Worm (Caenorhabditis elegans): ENCODE measurements around the gene C37C3.9.

DNA sequence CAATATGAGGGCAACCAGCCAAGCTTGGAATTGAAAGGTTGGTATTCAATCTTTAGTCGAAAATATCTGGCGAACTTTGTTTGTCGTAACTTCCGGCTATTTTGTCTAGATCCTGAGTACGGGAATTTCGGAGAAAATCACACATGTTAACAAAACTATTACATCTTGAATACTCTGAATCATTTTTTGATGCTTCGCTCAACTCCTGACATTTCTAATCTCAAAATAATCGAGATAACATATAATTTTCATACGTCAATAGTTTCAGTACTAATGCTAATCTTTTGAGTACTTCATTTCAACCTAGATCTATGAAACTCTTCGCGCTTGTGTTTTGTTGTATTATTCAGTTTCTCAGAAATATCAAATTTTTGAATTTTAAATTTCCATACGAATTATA is 46.7 kb upstream of the C37C3.9 start:
- no peak for TF ChIP-seq attf-4 (tag; optimal IDR thresholded peaks at IDR 0.05)
- TF ChIP-seq lin-39 (tag; optimal IDR thresholded peaks at IDR 0.05) = no peak

Data from whole organism, L4 larva.